In genomic region chr3L:19516547-19516946, dm6 we compare ENCODE assay signal across 6 fruit fly cellular contexts.
TF ChIP-seq lines count a peak whose summit lies in the region.

No protein-coding gene starts in this region.

- TF ChIP-seq CTCF in S2 (optimal IDR thresholded peaks at IDR 0.05; lab: Kevin White, UChicago), result peak; percentile 90 to 96
- TF ChIP-seq CTCF in whole organism, embryonic (GFP tag; optimal IDR thresholded peaks at IDR 0.05; lab: Kevin White, UChicago), result peak; percentile 94

TF ChIP-seq in whole organism, adult, 20 proteins besides CTCF, POLR2A, EP300 and RAD21 (continues in another document):
- TF ChIP-seq CG1620 (GFP tag; optimal IDR thresholded peaks at IDR 0.05; lab: Kevin White, UChicago), result no peak
- peak; percentile 54 for TF ChIP-seq CG7101 (tag; optimal IDR thresholded peaks at IDR 0.05; lab: Kevin White, UChicago)
- TF ChIP-seq kay (GFP tag; lab: Kevin White, UChicago; ENCODE audit: borderline replicate concordance), result no peak
- no peak for TF ChIP-seq cic (GFP tag; optimal IDR thresholded peaks at IDR 0.05; lab: Kevin White, UChicago)
- no peak for TF ChIP-seq CG12768 (GFP tag; optimal IDR thresholded peaks at IDR 0.05; lab: Kevin White, UChicago)
- TF ChIP-seq Mnt (GFP tag; optimal IDR thresholded peaks at IDR 0.05; lab: Kevin White, UChicago), result peak; percentile 8
- peak; percentile 46 for TF ChIP-seq CG5204 (GFP tag; optimal IDR thresholded peaks at IDR 0.05; lab: Kevin White, UChicago)
- peak; percentile 6 for TF ChIP-seq ovo (GFP tag; optimal IDR thresholded peaks at IDR 0.05; lab: Kevin White, UChicago)
- TF ChIP-seq pad (GFP tag; optimal IDR thresholded peaks at IDR 0.05; lab: Kevin White, UChicago), result no peak
- TF ChIP-seq cnc (optimal IDR thresholded peaks at IDR 0.05; lab: Kevin White, UChicago), result no peak
- TF ChIP-seq toe (GFP tag; optimal IDR thresholded peaks at IDR 0.05; lab: Kevin White, UChicago), result peak; percentile 51
- TF ChIP-seq tj (GFP tag; optimal IDR thresholded peaks at IDR 0.05; lab: Kevin White, UChicago), result no peak
- no peak for TF ChIP-seq Crg-1 (GFP tag; optimal IDR thresholded peaks at IDR 0.05; lab: Kevin White, UChicago)
- no peak for TF ChIP-seq Clk (GFP tag; optimal IDR thresholded peaks at IDR 0.05; lab: Kevin White, UChicago)
- TF ChIP-seq CG7045 (GFP tag; optimal IDR thresholded peaks at IDR 0.05; lab: Kevin White, UChicago), result peak; percentile 51
- peak; percentile 2 for TF ChIP-seq CG33017 (tag; optimal IDR thresholded peaks at IDR 0.05; lab: Kevin White, UChicago)
- TF ChIP-seq bab1 (GFP tag; optimal IDR thresholded peaks at IDR 0.05; lab: Kevin White, UChicago), result no peak
- TF ChIP-seq CG14711 (tag; optimal IDR thresholded peaks at IDR 0.05; lab: Kevin White, UChicago), result no peak
- TF ChIP-seq CG11617 (GFP tag; optimal IDR thresholded peaks at IDR 0.05; lab: Kevin White, UChicago), result no peak

TF ChIP-seq in whole organism, embryonic, 481 proteins besides CTCF, POLR2A, EP300 and RAD21 (continues in another document):
- TF ChIP-seq CG31365 (tag; optimal IDR thresholded peaks at IDR 0.05; lab: Kevin White, UChicago) (peak; percentile 98), jumu (GFP tag; optimal IDR thresholded peaks at IDR 0.05; lab: Kevin White, UChicago) (peak; percentile 90), CG18476 (GFP tag; optimal IDR thresholded peaks at IDR 0.05; lab: Kevin White, UChicago) (peak; percentile 73), CG7556 (GFP tag; optimal IDR thresholded peaks at IDR 0.05; lab: Kevin White, UChicago) (no peak), CG4282 (GFP tag; optimal IDR thresholded peaks at IDR 0.05; lab: Kevin White, UChicago) (peak; percentile 65), Oli (tag; optimal IDR thresholded peaks at IDR 0.05; lab: Kevin White, UChicago) (peak; percentile 49), bcd (GFP tag; optimal IDR thresholded peaks at IDR 0.05; lab: Kevin White, UChicago) (peak; percentile 97), disco-r (GFP tag; optimal IDR thresholded peaks at IDR 0.05; lab: Kevin White, UChicago) (peak; percentile 93), croc (GFP tag; conservative IDR thresholded peaks at IDR 0.05; lab: Robert Waterston, UW) (peak; percentile 87), dmrt11E (tag; optimal IDR thresholded peaks at IDR 0.05; lab: Kevin White, UChicago) (peak; percentile 79), CG33213 (GFP tag; optimal IDR thresholded peaks at IDR 0.05; lab: Kevin White, UChicago) (peak; percentile 95), CrebB (tag; optimal IDR thresholded peaks at IDR 0.05; lab: Kevin White, UChicago) (peak; percentile 48), sim (GFP tag; IDR thresholded peaks at IDR 0.05; lab: Robert Waterston, UW) (peak; percentile 50), CG12299 (tag; optimal IDR thresholded peaks at IDR 0.05; lab: Kevin White, UChicago) (peak; percentile 49), Doc3 (GFP tag; IDR thresholded peaks at IDR 0.05; lab: Robert Waterston, UW; ENCODE audit: partially characterized antibody) (no peak), CG13624 (GFP tag; optimal IDR thresholded peaks at IDR 0.05; lab: Kevin White, UChicago) (peak; percentile 94), CG11247 (GFP tag; IDR thresholded peaks at IDR 0.05; lab: Robert Waterston, UW) (peak; percentile 96), gsb-n (tag; optimal IDR thresholded peaks at IDR 0.05; lab: Kevin White, UChicago) (peak; percentile 78)

TF ChIP-seq in whole organism, prepupa, 60 proteins besides CTCF, POLR2A, EP300 and RAD21 (continues in another document):
- TF ChIP-seq vri (GFP tag; optimal IDR thresholded peaks at IDR 0.05; lab: Kevin White, UChicago) (no peak), CG16779 (tag; optimal IDR thresholded peaks at IDR 0.05; lab: Kevin White, UChicago) (no peak), CG15336 (GFP tag; IDR thresholded peaks at IDR 0.05; lab: Robert Waterston, UW) (no peak), CG8119 (GFP tag; IDR thresholded peaks at IDR 0.05; lab: Robert Waterston, UW) (no peak), Hr38 (GFP tag; optimal IDR thresholded peaks at IDR 0.05; lab: Kevin White, UChicago) (no peak), Hr39 (GFP tag; optimal IDR thresholded peaks at IDR 0.05; lab: Kevin White, UChicago) (peak; percentile 74), CG6854 (GFP tag; optimal IDR thresholded peaks at IDR 0.05; lab: Kevin White, UChicago) (no peak), esn (GFP tag; optimal IDR thresholded peaks at IDR 0.05; lab: Kevin White, UChicago) (no peak), Sox15 (GFP tag; optimal IDR thresholded peaks at IDR 0.05; lab: Kevin White, UChicago) (peak; percentile 34), fd59A (GFP tag; optimal IDR thresholded peaks at IDR 0.05; lab: Kevin White, UChicago) (no peak), Lpt (GFP tag; optimal IDR thresholded peaks at IDR 0.05; lab: Kevin White, UChicago) (no peak), Met (GFP tag; optimal IDR thresholded peaks at IDR 0.05; lab: Kevin White, UChicago) (peak; percentile 36), CG3032 (tag; optimal IDR thresholded peaks at IDR 0.05; lab: Kevin White, UChicago) (no peak), dsx (GFP tag; optimal IDR thresholded peaks at IDR 0.05; lab: Kevin White, UChicago; ENCODE audit: poor library complexity, severe bottlenecking) (no peak), acj6 (GFP tag; optimal IDR thresholded peaks at IDR 0.05; lab: Kevin White, UChicago) (peak; percentile 40), CG6163 (GFP tag; IDR thresholded peaks at IDR 0.05; lab: Robert Waterston, UW) (peak; percentile 85), salr (GFP tag; optimal IDR thresholded peaks at IDR 0.05; lab: Kevin White, UChicago) (peak in 1 of 2 experiments; percentile 73), eg (GFP tag; IDR thresholded peaks at IDR 0.05; lab: Robert Waterston, UW) (peak; percentile 75), Hr4 (GFP tag; optimal IDR thresholded peaks at IDR 0.05; lab: Kevin White, UChicago) (peak; percentile 10), Sox102F (GFP tag; optimal IDR thresholded peaks at IDR 0.05; lab: Kevin White, UChicago) (no peak)

TF ChIP-seq in whole organism, pupa, 21 proteins besides CTCF, POLR2A, EP300 and RAD21:
- TF ChIP-seq CG4496 (GFP tag; IDR thresholded peaks at IDR 0.05; lab: Robert Waterston, UW) (peak; percentile 85), D1 (tag; optimal IDR thresholded peaks at IDR 0.05; lab: Kevin White, UChicago) (peak; percentile 59), Ets98B (GFP tag; IDR thresholded peaks at IDR 0.05; lab: Robert Waterston, UW) (peak; percentile 47; the same call in 1 of the 2 replicates), CG8159 (tag; optimal IDR thresholded peaks at IDR 0.05; lab: Kevin White, UChicago) (no peak), CG8301 (tag; optimal IDR thresholded peaks at IDR 0.05; lab: Kevin White, UChicago) (no peak), CG34367 (tag; optimal IDR thresholded peaks at IDR 0.05; lab: Kevin White, UChicago) (peak; percentile 28), CG14655 (GFP tag; optimal IDR thresholded peaks at IDR 0.05; lab: Kevin White, UChicago) (peak; percentile 3), CG9948 (tag; optimal IDR thresholded peaks at IDR 0.05; lab: Kevin White, UChicago) (no peak), CG32121 (GFP tag; IDR thresholded peaks at IDR 0.05; lab: Robert Waterston, UW) (peak; percentile 32; the same call in 1 of the 2 replicates), Pif1A (GFP tag; optimal IDR thresholded peaks at IDR 0.05; lab: Kevin White, UChicago) (peak; percentile 37), rn (GFP tag; IDR thresholded peaks at IDR 0.05; lab: Robert Waterston, UW) (peak; percentile 60), fd96Ca (GFP tag; IDR thresholded peaks at IDR 0.05; lab: Robert Waterston, UW) (no peak)

TF ChIP-seq in whole organism, wandering third instar larva, 38 proteins besides CTCF, POLR2A, EP300 and RAD21:
- TF ChIP-seq Myc (optimal IDR thresholded peaks at IDR 0.05; lab: Kevin White, UChicago) (peak; percentile 42), sv (GFP tag; optimal IDR thresholded peaks at IDR 0.05; lab: Kevin White, UChicago) (peak; percentile 60), rgr (GFP tag; optimal IDR thresholded peaks at IDR 0.05; lab: Kevin White, UChicago) (peak; percentile 65), fru (GFP tag; optimal IDR thresholded peaks at IDR 0.05; lab: Kevin White, UChicago) (peak; percentile 55), HLH106 (tag; optimal IDR thresholded peaks at IDR 0.05; lab: Kevin White, UChicago) (peak; percentile 66), h (GFP tag; optimal IDR thresholded peaks at IDR 0.05; lab: Kevin White, UChicago) (peak; percentile 62), jim (GFP tag; optimal IDR thresholded peaks at IDR 0.05; lab: Kevin White, UChicago) (no peak), Mio (GFP tag; optimal IDR thresholded peaks at IDR 0.05; lab: Kevin White, UChicago) (no peak), Hr83 (GFP tag; optimal IDR thresholded peaks at IDR 0.05; lab: Kevin White, UChicago; ENCODE audit: poor library complexity, severe bottlenecking) (peak; percentile 83), dmrt93B (GFP tag; optimal IDR thresholded peaks at IDR 0.05; lab: Kevin White, UChicago) (peak; percentile 84), br (GFP tag; optimal IDR thresholded peaks at IDR 0.05; lab: Kevin White, UChicago) (peak; percentile 47), CG9705 (GFP tag; optimal IDR thresholded peaks at IDR 0.05; lab: Kevin White, UChicago) (peak; percentile 73), dsf (GFP tag; optimal IDR thresholded peaks at IDR 0.05; lab: Kevin White, UChicago; ENCODE audit: borderline replicate concordance) (no peak), brk (GFP tag; optimal IDR thresholded peaks at IDR 0.05; lab: Kevin White, UChicago) (no peak)
